Fruit fly (Drosophila melanogaster): ENCODE measurements around the gene CG17568.

DNA sequence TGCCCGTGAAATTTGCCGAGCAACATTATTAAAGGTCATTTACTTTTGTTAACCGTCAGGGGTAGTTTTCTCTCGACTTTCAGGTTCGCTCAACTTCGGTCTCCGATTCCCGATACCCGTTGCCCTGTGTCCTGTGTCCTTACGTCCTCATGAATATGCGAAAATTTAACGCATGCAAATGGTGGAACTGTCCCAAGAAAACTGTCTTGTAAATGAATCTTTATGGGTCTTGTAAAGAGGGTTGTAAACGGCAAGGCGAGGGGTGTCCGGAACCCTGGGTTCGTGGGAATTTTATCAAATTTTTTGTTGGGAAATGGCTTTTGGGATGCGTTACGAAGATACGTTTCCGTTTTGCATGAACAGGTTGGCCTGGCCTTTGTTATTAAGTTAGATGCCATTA, 41.8 kb downstream of the CG17568 start:
- TF ChIP-seq toe (GFP tag; optimal IDR thresholded peaks at IDR 0.05) (no peak), tj (GFP tag; optimal IDR thresholded peaks at IDR 0.05) (no peak)

All from whole organism, adult.